Worm (Caenorhabditis elegans): ENCODE results near the gene F02C9.1.

Gene F02C9.1

ce11 chrV:3104134-3104533, 34.4 kb upstream of the F02C9.1 start, which contains the start of gene str-66:
TSS of gene str-66 (minus strand) at chrV:3104234.
- TF ChIP-seq unc-39 (tag; optimal IDR thresholded peaks at IDR 0.05), result no peak
- no peak for TF ChIP-seq unc-120 (tag; optimal IDR thresholded peaks at IDR 0.05; ENCODE audit: poor library complexity, severe bottlenecking)
- no peak for TF ChIP-seq elt-1 (tag; optimal IDR thresholded peaks at IDR 0.05; ENCODE audit: borderline replicate concordance, insufficient read depth)
- TF ChIP-seq nhr-76 (tag; optimal IDR thresholded peaks at IDR 0.05), result no peak
- TF ChIP-seq drap-1 (GFP tag; optimal IDR thresholded peaks at IDR 0.05), result no peak
- no peak for TF ChIP-seq bed-3 (GFP tag; optimal IDR thresholded peaks at IDR 0.05)
- TF ChIP-seq flh-1 (GFP tag; optimal IDR thresholded peaks at IDR 0.05), result no peak
- TF ChIP-seq sem-2 (GFP tag; optimal IDR thresholded peaks at IDR 0.05), result no peak
- TF ChIP-seq M03D4.4 (tag; optimal IDR thresholded peaks at IDR 0.05), result no peak
- no peak for TF ChIP-seq sptf-1 (tag; optimal IDR thresholded peaks at IDR 0.05)
- no peak for TF ChIP-seq elt-3 (tag; optimal IDR thresholded peaks at IDR 0.05)

- TF ChIP-seq lin-13 (tag; optimal IDR thresholded peaks at IDR 0.05) (no peak), unc-62 (GFP tag; optimal IDR thresholded peaks at IDR 0.05) (no peak), ztf-11 (tag; optimal IDR thresholded peaks at IDR 0.05) (no peak)
Measured at ce11 chrV:3105810-3106209, 32.7 kb upstream of the F02C9.1 start, which contains the start of gene str-69. TSS of gene str-69 (minus strand) at chrV:3105910.

- no peak for TF ChIP-seq tbx-8 (GFP tag; optimal IDR thresholded peaks at IDR 0.05)
- TF ChIP-seq elt-3 (tag; optimal IDR thresholded peaks at IDR 0.05), result no peak
- TF ChIP-seq lsy-2 (tag; optimal IDR thresholded peaks at IDR 0.05), result no peak
- no peak for TF ChIP-seq unc-39 (tag; optimal IDR thresholded peaks at IDR 0.05)
- TF ChIP-seq drap-1 (GFP tag; optimal IDR thresholded peaks at IDR 0.05), result no peak
- TF ChIP-seq lin-32 (GFP tag; optimal IDR thresholded peaks at IDR 0.05), result no peak
- no peak for TF ChIP-seq ceh-83 (GFP tag; optimal IDR thresholded peaks at IDR 0.05)
- TF ChIP-seq cnd-1 (tag; optimal IDR thresholded peaks at IDR 0.05), result no peak
- TF ChIP-seq mls-2 (tag; optimal IDR thresholded peaks at IDR 0.05), result no peak
Measured at ce11 chrV:3106785-3107184, 31.7 kb upstream of the F02C9.1 start.

ce11 chrV:3107450-3107849, 31.1 kb upstream of the F02C9.1 start, which contains the start of gene str-68:
TSS of gene str-68 (minus strand) at chrV:3107550.
- TF ChIP-seq ceh-43 (GFP tag; optimal IDR thresholded peaks at IDR 0.05) (no peak), ceh-83 (GFP tag; optimal IDR thresholded peaks at IDR 0.05) (no peak), hlh-1 (tag; optimal IDR thresholded peaks at IDR 0.05) (no peak), cnd-1 (tag; optimal IDR thresholded peaks at IDR 0.05) (no peak), lin-13 (tag; optimal IDR thresholded peaks at IDR 0.05) (no peak), nhr-2 (tag; optimal IDR thresholded peaks at IDR 0.05) (no peak), nhr-12 (tag; optimal IDR thresholded peaks at IDR 0.05) (no peak), ceh-39 (tag; optimal IDR thresholded peaks at IDR 0.05) (no peak), blmp-1 (tag; optimal IDR thresholded peaks at IDR 0.05) (no peak), ztf-11 (tag; optimal IDR thresholded peaks at IDR 0.05) (no peak), flh-1 (GFP tag; optimal IDR thresholded peaks at IDR 0.05) (no peak), M03D4.4 (tag; optimal IDR thresholded peaks at IDR 0.05) (no peak), lin-32 (GFP tag; optimal IDR thresholded peaks at IDR 0.05) (no peak), unc-62 (GFP tag; optimal IDR thresholded peaks at IDR 0.05) (no peak), lsy-2 (tag; optimal IDR thresholded peaks at IDR 0.05) (no peak), pha-4 (tag; optimal IDR thresholded peaks at IDR 0.05) (no peak)

ce11 chrV:3112198-3112597, 26.3 kb upstream of the F02C9.1 start:
- TF ChIP-seq tbx-8 (GFP tag; optimal IDR thresholded peaks at IDR 0.05), result no peak
- no peak for TF ChIP-seq sptf-1 (tag; optimal IDR thresholded peaks at IDR 0.05)
- no peak for TF ChIP-seq nhr-28 (tag; optimal IDR thresholded peaks at IDR 0.05)
- no peak for TF ChIP-seq drap-1 (GFP tag; optimal IDR thresholded peaks at IDR 0.05)
- no peak for TF ChIP-seq ces-1 (GFP tag; optimal IDR thresholded peaks at IDR 0.05)
- TF ChIP-seq hlh-1 (tag; optimal IDR thresholded peaks at IDR 0.05), result no peak
- TF ChIP-seq mep-1 (tag; optimal IDR thresholded peaks at IDR 0.05), result no peak
- TF ChIP-seq flh-1 (GFP tag; optimal IDR thresholded peaks at IDR 0.05), result no peak
- no peak for TF ChIP-seq lsy-2 (tag; optimal IDR thresholded peaks at IDR 0.05)
- TF ChIP-seq ceh-43 (GFP tag; optimal IDR thresholded peaks at IDR 0.05), result no peak
- no peak for TF ChIP-seq mls-2 (tag; optimal IDR thresholded peaks at IDR 0.05)
- no peak for TF ChIP-seq ztf-11 (tag; optimal IDR thresholded peaks at IDR 0.05)
- no peak for TF ChIP-seq cnd-1 (tag; optimal IDR thresholded peaks at IDR 0.05)
- no peak for TF ChIP-seq nhr-2 (tag; optimal IDR thresholded peaks at IDR 0.05)
- no peak for TF ChIP-seq unc-39 (tag; optimal IDR thresholded peaks at IDR 0.05)
- TF ChIP-seq zip-8 (tag; optimal IDR thresholded peaks at IDR 0.05), result no peak
- TF ChIP-seq blmp-1 (tag; optimal IDR thresholded peaks at IDR 0.05), result no peak

Data from whole organism, mixed stage, embryonic.